Fruit fly (Drosophila melanogaster) whole organism, embryonic: ENCODE data around the gene Tcs6.

ENCODE experiments used
- Abd-B ChIP-seq: fragments of 200-800 bp; sonication (Bioruptor generic); optimal IDR thresholded peaks from 2 replicates; lab custom pipeline; 2018; ENCODE audit warnings: missing biosample characterization, mild to moderate bottlenecking, missing genetic modification characterization, moderate library complexity
- Adf1 ChIP-seq: fragments of 200-800 bp; sonication (Bioruptor generic); IDR thresholded peaks from 2 replicates; pipeline ENCODE4 v1.3.6; 2022; ENCODE audit warnings: missing biosample characterization, missing genetic modification characterization
- CG11398 ChIP-seq: fragments of 200-800 bp; sonication (Bioruptor generic); optimal IDR thresholded peaks from 2 replicates; lab custom pipeline; 2016; ENCODE audit warnings: missing biosample characterization, missing genetic modification characterization
- CG14860 ChIP-seq: fragments of 200-800 bp; sonication (Bioruptor generic); IDR thresholded peaks from 3 replicates; pipeline ENCODE4 v1.3.6; 2022; ENCODE audit warnings: missing biosample characterization, missing genetic modification characterization; ENCODE audit not compliant: partially characterized antibody
- CG15011 ChIP-seq: fragments of 200-800 bp; sonication (Bioruptor generic); optimal IDR thresholded peaks from 3 replicates; lab custom pipeline; 2018; ENCODE audit warnings: missing biosample characterization, mild to moderate bottlenecking, missing genetic modification characterization
- CG1529 ChIP-seq: fragments of 200-800 bp; sonication (Bioruptor generic); optimal IDR thresholded peaks from 3 replicates; lab custom pipeline; 2018; ENCODE audit warnings: missing biosample characterization, missing genetic modification characterization
- CG15479 ChIP-seq: fragments of 200-800 bp; sonication (Bioruptor generic); optimal IDR thresholded peaks from 3 replicates; lab custom pipeline; 2019; ENCODE audit warnings: missing biosample characterization, mild to moderate bottlenecking, missing genetic modification characterization, moderate library complexity
- CG17359 ChIP-seq: fragments of 200-800 bp; sonication (Bioruptor generic); optimal IDR thresholded peaks from 3 replicates; lab custom pipeline; 2018; ENCODE audit warnings: missing biosample characterization, mild to moderate bottlenecking, missing genetic modification characterization, moderate library complexity
- CG18262 ChIP-seq: fragments of 200-800 bp; optimal IDR thresholded peaks from 3 replicates; lab custom pipeline; 2019; ENCODE audit warnings: missing biosample characterization, mild to moderate bottlenecking, missing genetic modification characterization, moderate library complexity
- CG2889 ChIP-seq: fragments of 200-800 bp; sonication (Bioruptor generic); IDR thresholded peaks from 3 replicates; pipeline ENCODE4 v1.3.6; 2022; ENCODE audit warnings: missing biosample characterization, missing genetic modification characterization
- CG30431 ChIP-seq: fragments of 200-800 bp; sonication (Bioruptor generic); optimal IDR thresholded peaks from 2 replicates; lab custom pipeline; 2017; ENCODE audit warnings: missing biosample characterization, missing genetic modification characterization
- CG3407 ChIP-seq: fragments of 200-800 bp; sonication (Bioruptor generic); optimal IDR thresholded peaks from 2 replicates; lab custom pipeline; 2018; ENCODE audit warnings: missing biosample characterization, mild to moderate bottlenecking, missing genetic modification characterization
- CG3995 ChIP-seq: fragments of 200-800 bp; sonication (Bioruptor generic); optimal IDR thresholded peaks from 3 replicates; lab custom pipeline; 2016; ENCODE audit warnings: missing biosample characterization, missing genetic modification characterization
- CG4707 ChIP-seq: fragments of 200-800 bp; sonication (Bioruptor generic); optimal IDR thresholded peaks from 2 replicates; lab custom pipeline; 2018; ENCODE audit warnings: missing biosample characterization, mild to moderate bottlenecking, missing genetic modification characterization, moderate library complexity
- CG5953 ChIP-seq: fragments of 200-800 bp; sonication (Bioruptor generic); IDR thresholded peaks from 2 replicates; pipeline ENCODE4 v1.3.6; 2022; ENCODE audit warnings: missing biosample characterization, missing genetic modification characterization
- CG7271 ChIP-seq: fragments of 200-800 bp; sonication (Bioruptor generic); optimal IDR thresholded peaks from 2 replicates; lab custom pipeline; 2018; ENCODE audit warnings: missing biosample characterization, mild to moderate bottlenecking, missing genetic modification characterization, moderate library complexity
- CG7372 ChIP-seq: fragments of 200-800 bp; sonication (Bioruptor generic); IDR thresholded peaks from 2 replicates; pipeline ENCODE4 v1.3.6; 2022; ENCODE audit warnings: missing biosample characterization, missing genetic modification characterization
- CG7745 ChIP-seq: fragments of 200-800 bp; sonication (Bioruptor generic); optimal IDR thresholded peaks from 2 replicates; lab custom pipeline; 2018; ENCODE audit warnings: missing biosample characterization, mild to moderate bottlenecking, missing genetic modification characterization, moderate library complexity
- CG9876 ChIP-seq: fragments of 200-800 bp; sonication (Bioruptor generic); optimal IDR thresholded peaks from 2 replicates; lab custom pipeline; 2016; ENCODE audit warnings: missing biosample characterization, missing genetic modification characterization
- CoRest ChIP-seq: fragments of 200-800 bp; sonication (Bioruptor generic); optimal IDR thresholded peaks from 3 replicates; lab custom pipeline; 2018; ENCODE audit warnings: missing biosample characterization, mild to moderate bottlenecking, missing genetic modification characterization, moderate library complexity
- Dek ChIP-seq: fragments of 200-800 bp; sonication (Bioruptor generic); optimal IDR thresholded peaks from 3 replicates; lab custom pipeline; 2019; ENCODE audit warnings: missing biosample characterization, mild to moderate bottlenecking, missing genetic modification characterization, moderate library complexity
- Dfd ChIP-seq, 2 experiments: fragments of >200 bp; optimal IDR thresholded peaks; 2 replicates each; lab custom pipeline; 2017; ENCODE audit warnings: missing biosample characterization in 2 of 2, missing genetic modification characterization in 2 of 2
- Dll ChIP-seq: fragments of 200-800 bp; sonication (Bioruptor generic); IDR thresholded peaks from 4 replicates; pipeline ENCODE4 v1.3.6; 2022; ENCODE audit warnings: missing biosample characterization, missing genetic modification characterization; ENCODE audit not compliant: partially characterized antibody
- Dref ChIP-seq: fragments of 200-800 bp; sonication (Bioruptor generic); IDR thresholded peaks from 2 replicates; pipeline ENCODE4 v1.3.6; 2022; ENCODE audit warnings: missing biosample characterization, missing genetic modification characterization
- Hmr ChIP-seq: fragments of 200-800 bp; sonication (Bioruptor generic); optimal IDR thresholded peaks from 3 replicates; lab custom pipeline; 2017; ENCODE audit warnings: mild to moderate bottlenecking, missing biosample characterization, missing genetic modification reagents, missing genetic modification characterization
- Med ChIP-seq: fragments of 200-800 bp; sonication (Bioruptor generic); peaks from one replicate; lab custom pipeline; 2016; ENCODE audit warnings: missing biosample characterization, missing genetic modification characterization, mild to moderate bottlenecking, inconsistent platforms, moderate library complexity
- Myb ChIP-seq: fragments of 200-800 bp; sonication (Bioruptor generic); optimal IDR thresholded peaks from 2 replicates; lab custom pipeline; 2016; ENCODE audit warnings: missing biosample characterization, missing genetic modification characterization
- NK7.1 ChIP-seq: fragments of 200-800 bp; sonication (Bioruptor generic); optimal IDR thresholded peaks from 3 replicates; lab custom pipeline; 2016; ENCODE audit warnings: missing biosample characterization, missing genetic modification characterization
- NfI ChIP-seq: fragments of 200-800 bp; sonication (Bioruptor generic); optimal IDR thresholded peaks from 3 replicates; lab custom pipeline; 2018; ENCODE audit warnings: missing biosample characterization, mild to moderate bottlenecking, missing genetic modification characterization, moderate library complexity
- Sox102F ChIP-seq: fragments of 200-800 bp; sonication (Bioruptor generic); optimal IDR thresholded peaks from 2 replicates; lab custom pipeline; 2018; ENCODE audit warnings: missing biosample characterization, mild to moderate bottlenecking, missing genetic modification characterization, moderate library complexity
- Sry-β ChIP-seq: fragments of 200-800 bp; sonication (Bioruptor generic); optimal IDR thresholded peaks from 2 replicates; lab custom pipeline; 2018; ENCODE audit warnings: missing biosample characterization, mild to moderate bottlenecking, missing genetic modification characterization, moderate library complexity
- Sry-δ ChIP-seq: fragments of 200-800 bp; sonication (Bioruptor generic); optimal IDR thresholded peaks from 2 replicates; lab custom pipeline; 2016; ENCODE audit warnings: missing biosample characterization, missing genetic modification characterization
- ap ChIP-seq: fragments of 200-800 bp; sonication (Bioruptor generic); IDR thresholded peaks from 2 replicates; pipeline ENCODE4 v1.3.6; 2022; ENCODE audit warnings: missing biosample characterization, missing genetic modification characterization
- cg ChIP-seq: fragments of 200-800 bp; sonication (Bioruptor generic); optimal IDR thresholded peaks from 3 replicates; lab custom pipeline; 2019; ENCODE audit warnings: missing biosample characterization, mild to moderate bottlenecking, missing genetic modification characterization, moderate library complexity
- chm ChIP-seq: fragments of 200-800 bp; sonication (Bioruptor generic); IDR thresholded peaks from 2 replicates; pipeline ENCODE4 v1.3.6; 2022; ENCODE audit warnings: missing biosample characterization, missing genetic modification characterization
- crp ChIP-seq, 2 experiments: fragments of 200-800 bp; sonication (Bioruptor generic); optimal IDR thresholded peaks; 2 replicates in 1 of 2; 3 replicates in 1 of 2; lab custom pipeline; 2017; ENCODE audit warnings: missing biosample characterization in 2 of 2, missing genetic modification characterization in 2 of 2, mild to moderate bottlenecking in 1 of 2, moderate library complexity in 1 of 2
- grau ChIP-seq: fragments of 200-800 bp; optimal IDR thresholded peaks from 3 replicates; lab custom pipeline; 2019; ENCODE audit warnings: missing biosample characterization, mild to moderate bottlenecking, missing genetic modification characterization, moderate library complexity
- gsb-n ChIP-seq: fragments of 200-800 bp; sonication (Bioruptor generic); optimal IDR thresholded peaks from 3 replicates; lab custom pipeline; 2018; ENCODE audit warnings: missing biosample characterization, mild to moderate bottlenecking, missing genetic modification characterization
- inv ChIP-seq: fragments of 200-800 bp; sonication (Bioruptor generic); IDR thresholded peaks from 2 replicates; pipeline ENCODE4 v1.3.6; 2022; ENCODE audit warnings: missing biosample characterization, missing genetic modification characterization; ENCODE audit not compliant: partially characterized antibody
- jumu ChIP-seq: fragments of 200-800 bp; sonication (Bioruptor generic); optimal IDR thresholded peaks from 3 replicates; lab custom pipeline; 2016; ENCODE audit warnings: missing biosample characterization, missing genetic modification characterization
- lola ChIP-seq, 3 experiments: fragments of >200 bp in 2 of 3; fragments of 200-800 bp in 1 of 3; sonication (Bioruptor generic) in 1 of 3; optimal IDR thresholded peaks; 2 replicates each; lab custom pipeline; 2017 to 2019; ENCODE audit warnings: missing biosample characterization in 3 of 3, missing genetic modification characterization in 3 of 3, mild to moderate bottlenecking in 1 of 3, moderate library complexity in 1 of 3
- mirr ChIP-seq: fragments of 200-800 bp; sonication (Bioruptor generic); optimal IDR thresholded peaks from 3 replicates; lab custom pipeline; 2018; ENCODE audit warnings: missing biosample characterization, mild to moderate bottlenecking, missing genetic modification characterization
- prd ChIP-seq, 3 experiments: fragments of >200 bp in 2 of 3; fragments of 200-800 bp in 1 of 3; sonication (Bioruptor generic) in 1 of 3; optimal IDR thresholded peaks in 2 of 3; IDR thresholded peaks in 1 of 3; 2 replicates in 2 of 3; 3 replicates in 1 of 3; pipeline versions ENCODE4 v1.3.6 to Lab custom; 2017 to 2022; ENCODE audit warnings: missing biosample characterization in 1 of 3, missing genetic modification characterization in 1 of 3
- rib ChIP-seq: fragments of 200-800 bp; sonication (Bioruptor generic); IDR thresholded peaks from 2 replicates; pipeline ENCODE4 v1.3.6; 2022; ENCODE audit warnings: missing biosample characterization, missing genetic modification characterization
- run ChIP-seq: fragments of 200-800 bp; sonication (Bioruptor generic); optimal IDR thresholded peaks from 3 replicates; lab custom pipeline; 2018; ENCODE audit warnings: missing biosample characterization, mild to moderate bottlenecking, missing genetic modification characterization
- slou ChIP-seq: fragments of 200-800 bp; sonication (Bioruptor generic); optimal IDR thresholded peaks from 3 replicates; lab custom pipeline; 2016; ENCODE audit warnings: missing biosample characterization, missing genetic modification characterization
- unpg ChIP-seq: fragments of 200-800 bp; sonication (Bioruptor generic); optimal IDR thresholded peaks from 3 replicates; lab custom pipeline; 2018; ENCODE audit warnings: missing biosample characterization, mild to moderate bottlenecking, missing genetic modification characterization, moderate library complexity
- wek ChIP-seq: fragments of 200-800 bp; sonication (Bioruptor generic); optimal IDR thresholded peaks from 3 replicates; lab custom pipeline; 2018; ENCODE audit warnings: missing biosample characterization, mild to moderate bottlenecking, missing genetic modification characterization, moderate library complexity

The Tcs6 gene

DNA sequence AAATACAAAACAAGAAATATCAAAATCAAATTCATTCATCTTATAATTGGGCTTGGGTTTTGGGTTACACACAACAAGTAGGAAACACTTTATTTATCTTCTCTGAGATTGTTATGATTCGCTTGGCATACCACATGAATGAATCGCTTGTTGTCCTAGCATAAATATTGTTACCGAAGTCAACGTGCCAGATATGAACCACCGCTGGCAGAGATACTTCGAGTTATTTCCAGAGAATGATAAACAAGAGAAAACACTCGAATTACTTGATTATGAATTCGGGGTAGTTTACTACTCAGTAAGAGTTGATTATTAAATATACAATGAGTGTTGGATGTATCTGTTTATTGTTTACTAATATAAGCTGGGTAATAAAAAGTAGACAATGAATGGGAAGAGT is 46.5 kb downstream of the Tcs6 start (continued):
- peak; percentile 36 for TF ChIP-seq unpg (GFP tag; lab: Kevin White, UChicago)
- no peak for TF ChIP-seq CG3995 (GFP tag; lab: Kevin White, UChicago)
- peak; percentile 9 for TF ChIP-seq Sry-β
- peak; percentile 52 for TF ChIP-seq CG15011 (GFP tag; lab: Kevin White, UChicago)
- TF ChIP-seq CG5953 (GFP tag; lab: Robert Waterston, UW), result no peak
- TF ChIP-seq CG17359 (tag; lab: Kevin White, UChicago), result peak; percentile 43
- TF ChIP-seq CG1529 (GFP tag; lab: Kevin White, UChicago), result peak; percentile 18
- TF ChIP-seq wek (GFP tag; lab: Kevin White, UChicago), result peak; percentile 62
- peak; percentile 47 for TF ChIP-seq CG3407 (GFP tag; lab: Kevin White, UChicago)
- TF ChIP-seq Sry-δ (GFP tag; lab: Kevin White, UChicago), result no peak
- TF ChIP-seq CG11398 (GFP tag; lab: Kevin White, UChicago), result peak; percentile 44
- TF ChIP-seq chm, result peak; percentile 63; the same call in 1 of the 2 replicates

DNA sequence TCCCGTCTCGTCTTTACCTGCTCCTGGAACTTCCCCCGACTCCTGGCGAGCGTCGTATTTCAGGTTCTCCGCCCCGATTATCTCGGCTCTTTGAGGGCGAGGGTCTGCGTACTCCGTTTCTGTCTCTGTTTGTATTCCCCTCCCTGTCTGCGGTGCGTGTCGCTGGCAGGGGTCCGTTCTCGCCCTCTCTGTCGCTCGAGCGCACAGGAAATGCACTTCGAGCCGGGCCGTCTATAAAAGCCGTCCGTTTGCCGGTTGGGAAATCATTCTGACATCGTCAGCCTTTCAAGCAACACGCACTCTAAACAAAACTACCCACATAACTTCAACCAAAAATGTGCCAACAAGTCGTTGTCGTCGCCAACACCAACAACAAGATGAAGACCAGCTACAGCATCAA is 47.4 kb downstream of the Tcs6 start:
- TF ChIP-seq gsb-n (tag; lab: Kevin White, UChicago) (peak; percentile 42), slou (GFP tag; lab: Kevin White, UChicago) (no peak), CoRest (tag; lab: Kevin White, UChicago) (no peak), Dfd (GFP tag; optimal IDR thresholded peaks at IDR 0.05; lab: Kevin White, UChicago) (no peak), NK7.1 (GFP tag; lab: Kevin White, UChicago) (no peak), CG18262 (tag; lab: Kevin White, UChicago) (no peak), CG14860 (GFP tag; lab: Robert Waterston, UW) (no peak), Dek (tag; lab: Kevin White, UChicago) (no peak), Dref (GFP tag; lab: Robert Waterston, UW) (no peak), CG30431 (GFP tag; lab: Kevin White, UChicago) (no peak), lola (GFP tag; optimal IDR thresholded peaks at IDR 0.05; lab: Kevin White, UChicago) (no peak), Abd-B (GFP tag; lab: Kevin White, UChicago) (no peak), CG7271 (tag; lab: Kevin White, UChicago) (no peak), prd (optimal IDR thresholded peaks at IDR 0.05; lab: Kevin White, UChicago) (no peak), prd (GFP tag; IDR thresholded peaks at IDR 0.05; lab: Robert Waterston, UW) (no peak; the same call in 2 of the 3 replicates), rib (GFP tag; lab: Robert Waterston, UW) (no peak), inv (GFP tag; lab: Robert Waterston, UW) (no peak), Dll (GFP tag; lab: Robert Waterston, UW) (no peak), Hmr (GFP tag; lab: Kevin White, UChicago) (no peak), Sry-δ (GFP tag; lab: Kevin White, UChicago) (no peak), Med (GFP tag; lab: Kevin White, UChicago) (peak; percentile 62), NfI (GFP tag; lab: Kevin White, UChicago) (no peak), run (no peak), crp (GFP tag; optimal IDR thresholded peaks at IDR 0.05; lab: Kevin White, UChicago) (no peak), CG7372 (GFP tag; lab: Robert Waterston, UW) (no peak), mirr (GFP tag; lab: Kevin White, UChicago) (no peak), CG2889 (GFP tag; lab: Robert Waterston, UW) (no peak), CG15479 (peak; percentile 92), jumu (GFP tag; lab: Kevin White, UChicago) (peak; percentile 17), Sox102F (no peak), CG9876 (peak; percentile 17), CG7745 (tag; lab: Kevin White, UChicago) (peak; percentile 15), CG4707 (GFP tag; lab: Kevin White, UChicago) (no peak), cg (GFP tag; lab: Kevin White, UChicago) (no peak), Adf1 (GFP tag; lab: Robert Waterston, UW) (no peak), ap (no peak), grau (tag; lab: Kevin White, UChicago) (no peak), Myb (GFP tag; lab: Kevin White, UChicago) (no peak)
